Worm (Caenorhabditis elegans): Measurements from ENCODE around the gene T22B2.2.

ce11 chrX:3900715-3901114, 19.5 kb upstream of the T22B2.2 start:
- TF ChIP-seq T22C8.4 (GFP tag; IDR thresholded peaks at IDR 0.05) (no peak), tab-1 (GFP tag; IDR thresholded peaks at IDR 0.05) (no peak), flt-1 (GFP tag; IDR thresholded peaks at IDR 0.05) (no peak), ref-1 (GFP tag; conservative IDR thresholded peaks at IDR 0.05) (no peak)
